Worm (Caenorhabditis elegans) whole organism, L1 larva: ENCODE measurements around the gene F42A10.5.

ENCODE experiments used
- aly-2 ChIP-seq: fragments of 150-350 bp; optimal IDR thresholded peaks from 2 replicates; lab custom pipeline; 2014; ENCODE audit warnings: missing biosample characterization, missing genetic modification characterization
- ces-1 ChIP-seq: fragments of 150-350 bp; optimal IDR thresholded peaks from 2 replicates; lab custom pipeline; 2014; ENCODE audit warnings: missing biosample characterization, missing genetic modification reagents, missing genetic modification characterization
- elt-2 ChIP-seq: sonication (generic microtip); optimal IDR thresholded peaks from 2 replicates; lab custom pipeline; 2016; ENCODE audit warnings: missing genetic modification characterization, mild to moderate bottlenecking, inconsistent platforms, missing compliant biosample characterization, missing genetic modification reagents
- elt-3 ChIP-seq, 6 experiments: fragments of 150-350 bp in 1 of 6; sonication (generic microtip); optimal IDR thresholded peaks; 2 replicates each; lab custom pipeline; 2017 to 2018; ENCODE audit warnings: missing biosample characterization in 6 of 6, missing genetic modification characterization in 6 of 6, inconsistent platforms in 1 of 6
- fkh-4 ChIP-seq: sonication (generic microtip); optimal IDR thresholded peaks from 2 replicates; lab custom pipeline; 2016; ENCODE audit warnings: missing compliant biosample characterization, missing genetic modification characterization, borderline replicate concordance
- hlh-17 ChIP-seq: fragments of 200-800 bp; sonication (Bioruptor generic); optimal IDR thresholded peaks from 2 replicates; lab custom pipeline; 2018; ENCODE audit warnings: missing genetic modification characterization, mild to moderate bottlenecking, missing compliant biosample characterization, moderate library complexity, borderline replicate concordance
- jun-1 ChIP-seq: fragments of 150-350 bp; optimal IDR thresholded peaks from 2 replicates; lab custom pipeline; 2014; ENCODE audit warnings: missing biosample characterization, missing genetic modification reagents, missing genetic modification characterization
- nhr-12 ChIP-seq: sonication (generic microtip); optimal IDR thresholded peaks from 2 replicates; lab custom pipeline; 2017; ENCODE audit warnings: missing biosample characterization, missing genetic modification characterization
- nhr-85 ChIP-seq: sonication (generic microtip); peaks from one replicate; lab custom pipeline; 2016; ENCODE audit warnings: missing genetic modification characterization, inconsistent platforms, missing compliant biosample characterization
- pqm-1 ChIP-seq: sonication (generic microtip); optimal IDR thresholded peaks from 3 replicates; lab custom pipeline; 2017; ENCODE audit warnings: missing biosample characterization, missing genetic modification characterization
- unc-30 ChIP-seq: sonication (generic microtip); optimal IDR thresholded peaks from 2 replicates; lab custom pipeline; 2017; ENCODE audit warnings: missing biosample characterization, missing genetic modification characterization
- ztf-4 ChIP-seq: fragments of 150-350 bp; optimal IDR thresholded peaks from 2 replicates; lab custom pipeline; 2014; ENCODE audit warnings: missing biosample characterization, missing genetic modification characterization

DNA sequence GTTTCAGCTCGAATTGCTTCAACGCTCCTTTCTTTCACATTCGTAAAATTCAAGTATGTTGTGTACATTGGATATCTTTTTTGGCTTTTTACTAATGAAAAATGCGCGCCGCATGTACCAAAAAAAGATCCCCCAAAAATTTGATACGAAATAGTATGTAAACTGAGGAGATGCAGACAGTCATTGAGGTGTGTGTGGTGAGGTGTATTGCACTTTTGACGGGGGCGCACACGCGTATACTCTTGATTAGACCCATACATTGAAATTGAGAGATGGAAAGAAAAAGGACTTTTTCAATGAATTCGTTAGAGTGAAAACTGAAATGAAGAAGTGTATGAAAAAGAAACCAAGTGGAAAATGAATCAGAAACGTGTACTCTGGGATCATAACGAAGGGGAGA is 48.1 kb upstream of the F42A10.5 start:
- TF ChIP-seq fkh-4 (tag; lab: Kevin White, UChicago) (no peak), hlh-17 (GFP tag; lab: Kevin White, UChicago) (no peak), ztf-4 (tag; lab: Kevin White, UChicago) (no peak), elt-3 (tag; optimal IDR thresholded peaks at IDR 0.05; lab: Kevin White, UChicago) (no peak), elt-2 (tag; lab: Kevin White, UChicago) (no peak), nhr-85 (no peak), nhr-12 (tag; lab: Kevin White, UChicago) (no peak), ces-1 (GFP tag; lab: Kevin White, UChicago) (no peak), pqm-1 (tag; lab: Kevin White, UChicago) (no peak), unc-30 (no peak), jun-1 (no peak), aly-2 (tag; lab: Kevin White, UChicago) (no peak)
